Worm (Caenorhabditis elegans) whole organism, L4/young adult: ENCODE data around the gene ceh-53.

Source experiments
- W03F9.2 ChIP-seq: fragments of 150-350 bp; optimal IDR thresholded peaks from 2 replicates; lab custom pipeline; 2014; ENCODE audit warnings: missing biosample characterization, missing genetic modification characterization
- him-1 ChIP-seq: sonication (generic microtip); optimal IDR thresholded peaks from 2 replicates; lab custom pipeline; 2016; ENCODE audit warnings: missing genotype, missing genetic modification reagents, missing genetic modification characterization, missing compliant biosample characterization

ce11 chrIV:3532989-3533388, 35.0 kb downstream of the ceh-53 start:
- TF ChIP-seq W03F9.2 (tag; lab: Kevin White, UChicago) (no peak), him-1 (tag; lab: Kevin White, UChicago) (no peak)
